Fruit fly (Drosophila melanogaster): Measurements from ENCODE around the gene CG4360.

DNA sequence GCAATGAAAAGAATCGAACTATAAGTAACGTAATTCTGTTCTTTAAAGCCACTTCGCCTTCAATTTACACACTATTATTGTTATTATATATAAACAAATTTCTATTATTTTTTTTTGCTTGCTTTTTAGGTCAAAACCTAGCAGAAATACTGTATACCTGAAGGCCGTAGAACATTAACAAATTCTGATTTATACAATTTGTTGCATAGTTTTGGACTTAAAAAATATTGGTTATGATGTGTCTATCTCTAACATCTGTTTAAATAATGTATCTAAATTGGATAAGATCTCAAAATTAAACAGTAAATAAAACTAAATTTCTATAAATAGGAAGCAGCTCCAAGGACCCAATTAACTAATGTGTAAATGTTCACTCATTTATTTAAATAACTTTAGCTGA lies 22.0 kb downstream of the CG4360 start:
- TF ChIP-seq usp (GFP tag; optimal IDR thresholded peaks at IDR 0.05) (no peak), sage (GFP tag; optimal IDR thresholded peaks at IDR 0.05) (no peak)
